Worm (Caenorhabditis elegans) whole organism, early embryonic: ENCODE results near the gene D2096.11.
"Not testable (repeated sequence)": the region's sequence is repeated elsewhere in the genome, so short reads cannot be mapped to it uniquely, and the experiment has no call there.

Experiments used
- B0310.2 ChIP-seq: sonication (generic microtip); optimal IDR thresholded peaks from 2 replicates; lab custom pipeline; 2016; ENCODE audit warnings: mild to moderate bottlenecking, missing genetic modification characterization, missing compliant biosample characterization
- F13C5.2 ChIP-seq: sonication (generic microtip); optimal IDR thresholded peaks from 2 replicates; lab custom pipeline; 2017; ENCODE audit warnings: mild to moderate bottlenecking, missing genetic modification characterization, inconsistent platforms, missing compliant biosample characterization
- aly-1 ChIP-seq: sonication (generic microtip); optimal IDR thresholded peaks from 2 replicates; lab custom pipeline; 2016; ENCODE audit warnings: missing genetic modification characterization, missing compliant biosample characterization
- ama-1 ChIP-seq: fragments of 150-350 bp; optimal IDR thresholded peaks from 2 replicates; lab custom pipeline; 2014
- ceh-13 ChIP-seq: fragments of 200-800 bp; sonication (Bioruptor generic); optimal IDR thresholded peaks from 2 replicates; lab custom pipeline; 2018; ENCODE audit warnings: mild to moderate bottlenecking, missing genetic modification characterization, missing compliant biosample characterization
- ceh-36 ChIP-seq: sonication (generic microtip); optimal IDR thresholded peaks from 2 replicates; lab custom pipeline; 2016; ENCODE audit warnings: missing genetic modification characterization, inconsistent platforms, missing compliant biosample characterization
- ets-7 ChIP-seq: sonication (generic microtip); optimal IDR thresholded peaks from 2 replicates; lab custom pipeline; 2016; ENCODE audit warnings: missing genotype, missing genetic modification characterization, missing compliant biosample characterization
- flt-1 ChIP-seq: fragments of 200-800 bp; sonication (Bioruptor generic); IDR thresholded peaks from 2 replicates; pipeline ENCODE4 v1.3.6; 2022; ENCODE audit warnings: missing genetic modification characterization, missing compliant biosample characterization
- hmbx-1 ChIP-seq: sonication (generic microtip); optimal IDR thresholded peaks from 2 replicates; lab custom pipeline; 2016; ENCODE audit warnings: mild to moderate bottlenecking, missing genetic modification characterization, missing compliant biosample characterization
- hmg-4 ChIP-seq: fragments of 200-800 bp; sonication (Bioruptor generic); optimal IDR thresholded peaks from 2 replicates; lab custom pipeline; 2018; ENCODE audit warnings: mild to moderate bottlenecking, missing genetic modification characterization, missing compliant biosample characterization
- hnd-1 ChIP-seq: sonication (generic microtip); optimal IDR thresholded peaks from 2 replicates; lab custom pipeline; 2016; ENCODE audit warnings: missing genetic modification characterization, missing compliant biosample characterization
- pes-1 ChIP-seq: fragments of 200-800 bp; sonication (Bioruptor generic); IDR thresholded peaks from 2 replicates; pipeline ENCODE4 v1.3.6; 2022; ENCODE audit warnings: missing genetic modification reagents, missing genetic modification characterization, missing compliant biosample characterization
- scrt-1 ChIP-seq: fragments of 200-800 bp; sonication (Bioruptor generic); IDR thresholded peaks from 2 replicates; pipeline ENCODE4 v1.3.6; 2022; ENCODE audit warnings: missing genetic modification characterization, missing compliant biosample characterization
- sea-1 ChIP-seq: fragments of 200-800 bp; sonication (Bioruptor generic); conservative IDR thresholded peaks from 2 replicates; pipeline ENCODE4 v1.3.6; 2022; ENCODE audit warnings: missing genetic modification characterization, missing compliant biosample characterization
- tbx-11 ChIP-seq: fragments of 200-800 bp; sonication (Bioruptor generic); IDR thresholded peaks from 2 replicates; pipeline ENCODE4 v1.3.6; 2022; ENCODE audit warnings: missing genetic modification characterization, missing compliant biosample characterization
- tbx-37 ChIP-seq: fragments of 200-800 bp; sonication (Bioruptor generic); conservative IDR thresholded peaks from 2 replicates; pipeline ENCODE4 v1.3.6; 2022; ENCODE audit warnings: missing genetic modification reagents, missing genetic modification characterization, missing compliant biosample characterization
- tra-4 ChIP-seq: sonication (generic microtip); optimal IDR thresholded peaks from 2 replicates; lab custom pipeline; 2017; ENCODE audit warnings: missing genetic modification characterization, missing compliant biosample characterization

D2096.11 gene

DNA sequence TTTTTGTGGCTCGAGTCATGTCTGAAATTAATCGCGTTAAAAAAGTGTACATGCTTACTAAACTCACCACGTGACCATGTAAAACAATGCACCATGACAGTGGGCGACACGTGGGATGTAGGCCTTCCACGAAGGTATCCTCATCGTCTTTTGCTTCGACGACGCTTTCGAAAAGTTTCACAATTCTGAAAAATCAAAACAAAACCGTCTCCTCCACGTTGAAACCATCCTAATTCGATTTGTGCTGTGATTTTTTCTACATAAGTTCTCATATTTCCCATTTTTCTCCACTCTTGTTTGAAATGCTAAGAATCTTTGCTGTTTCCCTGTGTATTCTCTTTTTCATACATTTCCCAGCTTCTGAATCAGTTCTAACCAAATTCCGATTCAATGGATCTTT, 39.4 kb downstream of the D2096.11 start, which contains the start of gene F17E9.3:
Gene F17E9.3 (plus strand): TSS at position 301 of the 400 bp plus-strand sequence.
- TF ChIP-seq B0310.2 (tag; lab: Kevin White, UChicago) = no peak
- TF ChIP-seq aly-1 (tag; lab: Kevin White, UChicago) = no peak
- TF ChIP-seq sea-1 (GFP tag; lab: Robert Waterston, UW) = no peak
- no peak for TF ChIP-seq tra-4 (tag; lab: Kevin White, UChicago)
- TF ChIP-seq ceh-36 = no peak
- TF ChIP-seq tbx-37 (GFP tag; lab: Robert Waterston, UW) = no peak
- no peak for TF ChIP-seq ama-1 (lab: Kevin White, UChicago)
- TF ChIP-seq ceh-13 (GFP tag; lab: Kevin White, UChicago) = no peak
- no peak for TF ChIP-seq tbx-11 (GFP tag; lab: Robert Waterston, UW)

ce11 chrIV:8352036-8352435, 42.0 kb downstream of the D2096.11 start, which contains the start of gene F17E9.16:
TSS of gene F17E9.16 (plus strand) at chrIV:8352336.
- not testable (repeated sequence) for TF ChIP-seq aly-1 (tag; lab: Kevin White, UChicago); tra-4 (tag; lab: Kevin White, UChicago); ceh-36

ce11 chrIV:8348073-8348472, 45.9 kb downstream of the D2096.11 start, which contains the start of gene F17E9.4:
TSS of gene F17E9.4 (plus strand) at chrIV:8348373.
- TF ChIP-seq sea-1 (GFP tag; lab: Robert Waterston, UW) (no peak), scrt-1 (GFP tag; lab: Robert Waterston, UW) (no peak)

ce11 chrIV:8347051-8347450, 47.0 kb downstream of the D2096.11 start, which contains the start of the genes F17E9.18 and F17E9.15:
TSS of gene F17E9.18 (minus strand) at chrIV:8347151.
TSS of gene F17E9.15 (plus strand) at chrIV:8347418.
- no peak for TF ChIP-seq tbx-37 (GFP tag; lab: Robert Waterston, UW)
- no peak for TF ChIP-seq scrt-1 (GFP tag; lab: Robert Waterston, UW)
- TF ChIP-seq F13C5.2 (tag; lab: Kevin White, UChicago) = no peak
- TF ChIP-seq ets-7 (tag; lab: Kevin White, UChicago) = no peak
- no peak for TF ChIP-seq flt-1 (GFP tag; lab: Robert Waterston, UW)
- TF ChIP-seq hmg-4 = no peak
- no peak for TF ChIP-seq ceh-13 (GFP tag; lab: Kevin White, UChicago)
- no peak for TF ChIP-seq sea-1 (GFP tag; lab: Robert Waterston, UW)
- TF ChIP-seq hmbx-1 (tag; lab: Kevin White, UChicago) = no peak
- no peak for TF ChIP-seq tra-4 (tag; lab: Kevin White, UChicago)
- TF ChIP-seq hnd-1 (tag; lab: Kevin White, UChicago) = no peak
- no peak for TF ChIP-seq B0310.2 (tag; lab: Kevin White, UChicago)
- TF ChIP-seq ama-1 (lab: Kevin White, UChicago) = no peak
- TF ChIP-seq aly-1 (tag; lab: Kevin White, UChicago) = no peak
- TF ChIP-seq ceh-36 = no peak
- no peak for TF ChIP-seq pes-1 (GFP tag; lab: Robert Waterston, UW)
- TF ChIP-seq tbx-11 (GFP tag; lab: Robert Waterston, UW) = no peak

- TF ChIP-seq hmbx-1 (tag; lab: Kevin White, UChicago) (no peak), ceh-36 (no peak), hmg-4 (no peak), scrt-1 (GFP tag; lab: Robert Waterston, UW) (no peak), ama-1 (lab: Kevin White, UChicago) (no peak), F13C5.2 (tag; lab: Kevin White, UChicago) (no peak), tbx-11 (GFP tag; lab: Robert Waterston, UW) (no peak), hnd-1 (tag; lab: Kevin White, UChicago) (no peak), B0310.2 (tag; lab: Kevin White, UChicago) (no peak), pes-1 (GFP tag; lab: Robert Waterston, UW) (no peak), ceh-13 (GFP tag; lab: Kevin White, UChicago) (no peak), tra-4 (tag; lab: Kevin White, UChicago) (no peak), flt-1 (GFP tag; lab: Robert Waterston, UW) (no peak), ets-7 (tag; lab: Kevin White, UChicago) (no peak), tbx-37 (GFP tag; lab: Robert Waterston, UW) (no peak)
Measured at ce11 chrIV:8345518-8345917, 48.5 kb downstream of the D2096.11 start, which contains the start of gene F17E9.5. TSS of gene F17E9.5 (plus strand) at chrIV:8345818.

DNA sequence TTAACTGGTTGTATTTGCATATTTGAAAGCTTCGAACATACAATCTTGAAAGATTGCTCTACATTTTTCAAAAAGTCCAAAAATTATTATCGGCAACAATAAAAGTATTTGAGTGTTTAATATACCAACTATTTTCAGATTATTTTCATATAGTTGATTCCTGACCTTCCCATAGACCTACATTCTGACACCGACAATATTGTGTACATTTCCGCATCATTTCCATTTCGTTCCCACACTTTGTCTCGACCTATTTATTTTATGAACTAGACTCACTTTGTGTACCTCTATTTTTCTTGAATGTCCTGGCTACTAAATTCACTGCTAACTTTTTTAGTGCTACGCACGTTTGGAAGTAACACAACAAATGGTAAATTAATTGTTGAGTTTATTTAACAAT, 51.6 kb downstream of the D2096.11 start, which contains the start of gene lgc-5:
Gene lgc-5 (plus strand): TSS at position 301 of the 400 bp plus-strand sequence.
- TF ChIP-seq tbx-37 (GFP tag; lab: Robert Waterston, UW) = no peak
- TF ChIP-seq hnd-1 (tag; lab: Kevin White, UChicago) = no peak
- no peak for TF ChIP-seq scrt-1 (GFP tag; lab: Robert Waterston, UW)
- no peak for TF ChIP-seq ets-7 (tag; lab: Kevin White, UChicago)
- no peak for TF ChIP-seq ceh-13 (GFP tag; lab: Kevin White, UChicago)
- TF ChIP-seq ceh-36 = no peak
- no peak for TF ChIP-seq aly-1 (tag; lab: Kevin White, UChicago)
- no peak for TF ChIP-seq F13C5.2 (tag; lab: Kevin White, UChicago)
- TF ChIP-seq hmg-4 = no peak
- TF ChIP-seq B0310.2 (tag; lab: Kevin White, UChicago) = no peak
- TF ChIP-seq ama-1 (lab: Kevin White, UChicago) = no peak
- TF ChIP-seq tbx-11 (GFP tag; lab: Robert Waterston, UW) = no peak
- no peak for TF ChIP-seq tra-4 (tag; lab: Kevin White, UChicago)
- TF ChIP-seq flt-1 (GFP tag; lab: Robert Waterston, UW) = no peak
- TF ChIP-seq sea-1 (GFP tag; lab: Robert Waterston, UW) = no peak
- TF ChIP-seq pes-1 (GFP tag; lab: Robert Waterston, UW) = no peak

DNA sequence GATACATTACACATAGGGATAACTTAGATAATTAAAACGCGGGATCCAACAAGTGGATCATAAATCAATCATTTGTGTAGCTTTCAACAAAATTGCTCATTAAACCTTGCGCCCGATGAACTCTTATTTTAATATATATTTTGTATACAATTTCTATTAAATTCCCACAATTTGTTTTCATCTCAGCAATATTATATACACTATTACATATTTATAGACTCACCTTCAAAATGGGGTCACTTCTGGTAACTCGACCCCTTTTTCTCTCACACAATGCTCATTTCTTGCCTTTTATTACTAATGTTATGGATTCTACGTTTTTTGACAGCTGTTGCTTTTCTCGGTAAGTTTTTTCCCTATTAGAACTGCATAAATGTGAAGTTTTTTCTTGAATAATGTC, 54.4 kb downstream of the D2096.11 start, which contains the start of gene lgc-6:
Gene lgc-6 (plus strand): TSS at position 301 of the 400 bp plus-strand sequence.
- TF ChIP-seq tbx-11 (GFP tag; lab: Robert Waterston, UW) (no peak), ceh-36 (no peak), aly-1 (tag; lab: Kevin White, UChicago) (no peak), hmbx-1 (tag; lab: Kevin White, UChicago) (no peak), scrt-1 (GFP tag; lab: Robert Waterston, UW) (no peak), pes-1 (GFP tag; lab: Robert Waterston, UW) (no peak), F13C5.2 (tag; lab: Kevin White, UChicago) (no peak), ama-1 (lab: Kevin White, UChicago) (no peak), flt-1 (GFP tag; lab: Robert Waterston, UW) (no peak), tbx-37 (GFP tag; lab: Robert Waterston, UW) (no peak)
